Fruit fly (Drosophila melanogaster) whole organism, embryonic: ENCODE data around the gene SPH93.

Experiments
- Abd-B ChIP-seq: fragments of 200-800 bp; sonication (Bioruptor generic); optimal IDR thresholded peaks from 2 replicates; lab custom pipeline; 2018; ENCODE audit warnings: missing biosample characterization, mild to moderate bottlenecking, missing genetic modification characterization, moderate library complexity
- Adf1 ChIP-seq: fragments of 200-800 bp; sonication (Bioruptor generic); IDR thresholded peaks from 2 replicates; pipeline ENCODE4 v1.3.6; 2022; ENCODE audit warnings: missing biosample characterization, missing genetic modification characterization
- CG10543 ChIP-seq: fragments of 200-800 bp; sonication (Bioruptor generic); optimal IDR thresholded peaks from 3 replicates; lab custom pipeline; 2017; ENCODE audit warnings: missing biosample characterization, mild to moderate bottlenecking, missing genetic modification characterization, moderate library complexity
- CG10959 ChIP-seq: fragments of 200-800 bp; sonication (Bioruptor generic); IDR thresholded peaks from 2 replicates; pipeline ENCODE4 v1.3.6; 2022; ENCODE audit warnings: missing biosample characterization, missing genetic modification characterization
- CG11560 ChIP-seq: fragments of 200-800 bp; sonication (Bioruptor generic); IDR thresholded peaks from 3 replicates; pipeline ENCODE4 v1.3.6; 2022; ENCODE audit warnings: missing biosample characterization, missing genetic modification characterization
- CG12104 ChIP-seq: fragments of 200-800 bp; sonication (Bioruptor generic); optimal IDR thresholded peaks from 3 replicates; lab custom pipeline; 2016; ENCODE audit warnings: missing biosample characterization, missing genetic modification characterization
- CG12942 ChIP-seq: fragments of 200-800 bp; sonication (Bioruptor generic); optimal IDR thresholded peaks from 3 replicates; lab custom pipeline; 2016; ENCODE audit warnings: missing biosample characterization, missing genetic modification characterization
- CG15073 ChIP-seq: fragments of 200-800 bp; sonication (Bioruptor generic); optimal IDR thresholded peaks from 2 replicates; lab custom pipeline; 2016; ENCODE audit warnings: missing biosample characterization, missing genetic modification characterization
- CG15696 ChIP-seq: fragments of 200-800 bp; sonication (Bioruptor generic); optimal IDR thresholded peaks from 2 replicates; lab custom pipeline; 2019; ENCODE audit warnings: missing biosample characterization, mild to moderate bottlenecking, missing genetic modification characterization, moderate library complexity
- CG17186 ChIP-seq: fragments of 200-800 bp; sonication (Bioruptor generic); optimal IDR thresholded peaks from 3 replicates; lab custom pipeline; 2017; ENCODE audit warnings: missing biosample characterization, missing genetic modification reagents, missing genetic modification characterization
- CG18619 ChIP-seq: fragments of 200-800 bp; sonication (Bioruptor generic); optimal IDR thresholded peaks from 3 replicates; lab custom pipeline; 2017; ENCODE audit warnings: missing biosample characterization, mild to moderate bottlenecking, missing genetic modification characterization
- CG30020 ChIP-seq: fragments of 200-800 bp; optimal IDR thresholded peaks from 2 replicates; lab custom pipeline; 2019; ENCODE audit warnings: missing biosample characterization, mild to moderate bottlenecking, missing genetic modification characterization, moderate library complexity
- CG7271 ChIP-seq: fragments of 200-800 bp; sonication (Bioruptor generic); optimal IDR thresholded peaks from 2 replicates; lab custom pipeline; 2018; ENCODE audit warnings: missing biosample characterization, mild to moderate bottlenecking, missing genetic modification characterization, moderate library complexity
- CG7987 ChIP-seq: fragments of 200-800 bp; sonication (Bioruptor generic); optimal IDR thresholded peaks from 2 replicates; lab custom pipeline; 2018; ENCODE audit warnings: missing biosample characterization, mild to moderate bottlenecking, missing genetic modification characterization, moderate library complexity
- CG8388 ChIP-seq: fragments of 200-800 bp; sonication (Bioruptor generic); optimal IDR thresholded peaks from 2 replicates; lab custom pipeline; 2019; ENCODE audit warnings: missing biosample characterization, mild to moderate bottlenecking, missing genetic modification characterization, moderate library complexity
- CG9437 ChIP-seq: fragments of 200-800 bp; sonication (Bioruptor generic); optimal IDR thresholded peaks from 2 replicates; lab custom pipeline; 2018; ENCODE audit warnings: missing biosample characterization, mild to moderate bottlenecking, missing genetic modification characterization
- CG9932 ChIP-seq: fragments of 200-800 bp; sonication (Bioruptor generic); IDR thresholded peaks from 2 replicates; pipeline ENCODE4 v1.3.6; 2022; ENCODE audit warnings: missing biosample characterization, missing genetic modification characterization
- Dbx ChIP-seq: fragments of 200-800 bp; sonication (Bioruptor generic); IDR thresholded peaks from 3 replicates; pipeline ENCODE4 v1.3.6; 2022; ENCODE audit warnings: missing biosample characterization, missing genetic modification characterization
- Deaf1 ChIP-seq: fragments of 200-800 bp; optimal IDR thresholded peaks from 3 replicates; lab custom pipeline; 2019; ENCODE audit warnings: missing biosample characterization, mild to moderate bottlenecking, missing genetic modification characterization, moderate library complexity
- Dp ChIP-seq: fragments of 200-800 bp; sonication (Bioruptor generic); optimal IDR thresholded peaks from 2 replicates; lab custom pipeline; 2018; ENCODE audit warnings: missing biosample characterization, mild to moderate bottlenecking, missing genetic modification characterization, moderate library complexity
- Elba2 ChIP-seq: fragments of 200-800 bp; sonication (Bioruptor generic); optimal IDR thresholded peaks from 3 replicates; lab custom pipeline; 2016; ENCODE audit warnings: missing biosample characterization, missing genetic modification characterization
- HHEX ChIP-seq: fragments of 200-800 bp; sonication (Bioruptor generic); optimal IDR thresholded peaks from 3 replicates; lab custom pipeline; 2017; ENCODE audit warnings: missing biosample characterization, mild to moderate bottlenecking, missing genetic modification characterization, missing genetic modification reagents
- HLH54F ChIP-seq: fragments of 200-800 bp; sonication (Bioruptor generic); optimal IDR thresholded peaks from 3 replicates; lab custom pipeline; 2016; ENCODE audit warnings: missing biosample characterization, missing genetic modification characterization
- Hand ChIP-seq: fragments of 200-800 bp; sonication (Bioruptor generic); optimal IDR thresholded peaks from 2 replicates; lab custom pipeline; 2017; ENCODE audit warnings: mild to moderate bottlenecking, missing biosample characterization, missing genetic modification reagents, missing genetic modification characterization
- NK7.1 ChIP-seq: fragments of 200-800 bp; sonication (Bioruptor generic); optimal IDR thresholded peaks from 3 replicates; lab custom pipeline; 2016; ENCODE audit warnings: missing biosample characterization, missing genetic modification characterization
- Nf-YA ChIP-seq: fragments of 200-800 bp; sonication (Bioruptor generic); IDR thresholded peaks from 2 replicates; pipeline ENCODE4 v1.3.6; 2022; ENCODE audit warnings: missing biosample characterization, missing genetic modification characterization
- Side ChIP-seq: fragments of 200-800 bp; sonication (Bioruptor generic); optimal IDR thresholded peaks from 2 replicates; lab custom pipeline; 2016; ENCODE audit warnings: missing biosample characterization, missing genetic modification characterization
- Sox100B ChIP-seq: fragments of 200-800 bp; sonication (Bioruptor generic); optimal IDR thresholded peaks from 3 replicates; lab custom pipeline; 2018; ENCODE audit warnings: missing biosample characterization, mild to moderate bottlenecking, missing genetic modification characterization
- Stat92E ChIP-seq, 3 experiments: fragments of >200 bp in 2 of 3; fragments of 200-800 bp in 1 of 3; sonication (Bioruptor generic) in 1 of 3; optimal IDR thresholded peaks; 2 replicates each; lab custom pipeline; 2017 to 2019; ENCODE audit warnings: missing biosample characterization in 3 of 3, missing genetic modification characterization in 3 of 3, mild to moderate bottlenecking in 1 of 3, moderate library complexity in 1 of 3
- Vsx1 ChIP-seq: fragments of 200-800 bp; sonication (Bioruptor generic); optimal IDR thresholded peaks from 2 replicates; lab custom pipeline; 2017; ENCODE audit warnings: missing biosample characterization, mild to moderate bottlenecking, missing genetic modification characterization, missing genetic modification reagents
- ab ChIP-seq: fragments of 200-800 bp; sonication (Bioruptor generic); optimal IDR thresholded peaks from 2 replicates; lab custom pipeline; 2016; ENCODE audit warnings: missing biosample characterization, missing genetic modification characterization
- ap ChIP-seq: fragments of 200-800 bp; sonication (Bioruptor generic); IDR thresholded peaks from 2 replicates; pipeline ENCODE4 v1.3.6; 2022; ENCODE audit warnings: missing biosample characterization, missing genetic modification characterization
- ash1 ChIP-seq: fragments of 200-800 bp; sonication (Bioruptor generic); optimal IDR thresholded peaks from 2 replicates; lab custom pipeline; 2018; ENCODE audit warnings: missing biosample characterization, mild to moderate bottlenecking, missing genetic modification characterization
- crc ChIP-seq: fragments of 200-800 bp; sonication (Bioruptor generic); optimal IDR thresholded peaks from 2 replicates; lab custom pipeline; 2016; ENCODE audit warnings: missing biosample characterization, missing genetic modification characterization
- gsb ChIP-seq: fragments of 200-800 bp; sonication (Bioruptor generic); IDR thresholded peaks from 2 replicates; pipeline ENCODE4 v1.3.6; 2022; ENCODE audit warnings: missing biosample characterization, missing genetic modification characterization
- insv ChIP-seq, 2 experiments: fragments of 200-800 bp; sonication (Bioruptor generic); optimal IDR thresholded peaks; 3 replicates each; lab custom pipeline; 2016 to 2018; ENCODE audit warnings: missing biosample characterization in 2 of 2, missing genetic modification characterization in 2 of 2
- nmo ChIP-seq: fragments of 200-800 bp; sonication (Bioruptor generic); optimal IDR thresholded peaks from 2 replicates; lab custom pipeline; 2018; ENCODE audit warnings: missing biosample characterization, mild to moderate bottlenecking, missing genetic modification characterization, moderate library complexity
- onecut ChIP-seq: fragments of 200-800 bp; sonication (Bioruptor generic); IDR thresholded peaks from 2 replicates; pipeline ENCODE4 v1.3.6; 2022; ENCODE audit warnings: missing biosample characterization, missing genetic modification characterization
- p53 ChIP-seq: fragments of 200-800 bp; sonication (Bioruptor generic); optimal IDR thresholded peaks from 2 replicates; lab custom pipeline; 2016; ENCODE audit warnings: missing biosample characterization, missing genetic modification characterization
- pfk ChIP-seq: fragments of 200-800 bp; sonication (Bioruptor generic); optimal IDR thresholded peaks from 2 replicates; lab custom pipeline; 2018; ENCODE audit warnings: missing biosample characterization, mild to moderate bottlenecking, missing genetic modification characterization, moderate library complexity
- pho ChIP-seq: fragments of 200-800 bp; sonication (Bioruptor generic); optimal IDR thresholded peaks from 2 replicates; lab custom pipeline; 2016; ENCODE audit warnings: missing biosample characterization, missing genetic modification characterization
- pita ChIP-seq: fragments of 200-800 bp; sonication (Bioruptor generic); optimal IDR thresholded peaks from 2 replicates; lab custom pipeline; 2017; ENCODE audit warnings: missing biosample characterization, mild to moderate bottlenecking, missing genetic modification characterization
- pum ChIP-seq: fragments of 200-800 bp; sonication (Bioruptor generic); optimal IDR thresholded peaks from 2 replicates; lab custom pipeline; 2016; ENCODE audit warnings: missing biosample characterization, missing genetic modification characterization
- sim ChIP-seq: fragments of 200-800 bp; sonication (Bioruptor generic); IDR thresholded peaks from 2 replicates; pipeline ENCODE4 v1.3.6; 2022; ENCODE audit warnings: missing biosample characterization, missing genetic modification characterization
- ssp ChIP-seq: fragments of 200-800 bp; sonication (Bioruptor generic); IDR thresholded peaks from 2 replicates; pipeline ENCODE4 v1.3.6; 2022; ENCODE audit warnings: missing biosample characterization, missing genetic modification characterization
- tgo ChIP-seq: fragments of 200-800 bp; sonication (Bioruptor generic); IDR thresholded peaks from 3 replicates; pipeline ENCODE4 v1.3.6; 2022; ENCODE audit warnings: missing biosample characterization, missing genetic modification characterization
- tio ChIP-seq: fragments of 200-800 bp; sonication (Bioruptor generic); optimal IDR thresholded peaks from 2 replicates; lab custom pipeline; 2017; ENCODE audit warnings: missing biosample characterization, missing genetic modification characterization, inconsistent platforms
- trem ChIP-seq: fragments of 200-800 bp; optimal IDR thresholded peaks from 3 replicates; lab custom pipeline; 2019; ENCODE audit warnings: missing biosample characterization, mild to moderate bottlenecking, missing genetic modification characterization, moderate library complexity
- wdn ChIP-seq: fragments of 200-800 bp; sonication (Bioruptor generic); IDR thresholded peaks from 2 replicates; pipeline ENCODE4 v1.3.6; 2022; ENCODE audit warnings: missing biosample characterization, missing genetic modification characterization

Gene SPH93

dm6 chr2L:17465915-17466677 is 10.4 kb upstream of the SPH93 start (continued):
- peak; percentile 59 for TF ChIP-seq Vsx1 (GFP tag; lab: Kevin White, UChicago)
- peak; percentile 74 for TF ChIP-seq ssp (GFP tag; lab: Robert Waterston, UW)
- no peak for TF ChIP-seq CG10543 (GFP tag; lab: Kevin White, UChicago)
- peak; percentile 71 for TF ChIP-seq CG9437 (GFP tag; lab: Kevin White, UChicago)
- TF ChIP-seq Nf-YA (GFP tag; lab: Robert Waterston, UW), result peak; percentile 80
- no peak for TF ChIP-seq CG30020 (tag; lab: Kevin White, UChicago)
- no peak for TF ChIP-seq ash1 (GFP tag; lab: Kevin White, UChicago)
- TF ChIP-seq Side (GFP tag; lab: Kevin White, UChicago), result peak; percentile 81
- TF ChIP-seq CG18619 (GFP tag; lab: Kevin White, UChicago), result peak; percentile 70
- TF ChIP-seq tio, result peak; percentile 79
- TF ChIP-seq CG17186 (GFP tag; lab: Kevin White, UChicago), result peak; percentile 37
- peak; percentile 71 for TF ChIP-seq p53 (GFP tag; lab: Kevin White, UChicago)
- TF ChIP-seq CG10959, result peak; percentile 71
- peak; percentile 48; the same call in 1 of the 3 replicates for TF ChIP-seq CG11560 (tag; lab: Robert Waterston, UW)
- TF ChIP-seq CG12942 (GFP tag; lab: Kevin White, UChicago), result peak; percentile 72
- TF ChIP-seq CG7271 (tag; lab: Kevin White, UChicago), result peak; percentile 62
- TF ChIP-seq Abd-B (GFP tag; lab: Kevin White, UChicago), result peak; percentile 63
- TF ChIP-seq ab (GFP tag; lab: Kevin White, UChicago), result no peak
- no peak for TF ChIP-seq insv (GFP tag; optimal IDR thresholded peaks at IDR 0.05; lab: Kevin White, UChicago)
- peak; percentile 23 for TF ChIP-seq CG15073 (GFP tag; lab: Kevin White, UChicago)
- TF ChIP-seq crc (GFP tag; lab: Kevin White, UChicago), result peak; percentile 74
- TF ChIP-seq CG8388 (GFP tag; lab: Kevin White, UChicago), result peak; percentile 86
- peak; percentile 70 for TF ChIP-seq HHEX (GFP tag; lab: Kevin White, UChicago)
- TF ChIP-seq CG12104 (GFP tag; lab: Kevin White, UChicago), result peak; percentile 66
- TF ChIP-seq pfk (GFP tag; lab: Kevin White, UChicago), result no peak
- peak; percentile 79 for TF ChIP-seq Sox100B (GFP tag; lab: Kevin White, UChicago)
- peak; percentile 57; the same call in 1 of the 2 replicates for TF ChIP-seq gsb
- peak; percentile 81 for TF ChIP-seq pum (GFP tag; lab: Kevin White, UChicago)
- TF ChIP-seq Elba2 (GFP tag; lab: Kevin White, UChicago), result no peak
- peak; percentile 91 for TF ChIP-seq nmo (GFP tag; lab: Kevin White, UChicago)
- peak; percentile 76 for TF ChIP-seq pho (GFP tag; lab: Kevin White, UChicago)
- no peak for TF ChIP-seq Deaf1
- TF ChIP-seq CG15696 (tag; lab: Kevin White, UChicago), result peak; percentile 74
- TF ChIP-seq Adf1, result peak; percentile 43; the same call in 1 of the 2 replicates
- TF ChIP-seq wdn (GFP tag; lab: Robert Waterston, UW), result peak; percentile 67
- TF ChIP-seq CG7987, result peak; percentile 1
- TF ChIP-seq onecut (GFP tag; lab: Robert Waterston, UW), result no peak
- no peak for TF ChIP-seq Dp (GFP tag; lab: Kevin White, UChicago)
- peak; percentile 72 for TF ChIP-seq HLH54F (GFP tag; lab: Kevin White, UChicago)
- TF ChIP-seq ap (GFP tag; lab: Robert Waterston, UW), result peak; percentile 69; the same call in 1 of the 2 replicates
- peak; percentile 76 for TF ChIP-seq NK7.1 (GFP tag; lab: Kevin White, UChicago)
- peak; percentile 80 for TF ChIP-seq tgo (GFP tag; lab: Robert Waterston, UW)
- TF ChIP-seq sim (GFP tag; lab: Robert Waterston, UW), result peak; percentile 69; the same call in 1 of the 2 replicates
- TF ChIP-seq trem (tag; lab: Kevin White, UChicago), result peak; percentile 62
- TF ChIP-seq Stat92E (GFP tag; optimal IDR thresholded peaks at IDR 0.05; lab: Kevin White, UChicago), result no peak
- TF ChIP-seq pita, result no peak
- TF ChIP-seq CG9932 (GFP tag; lab: Robert Waterston, UW), result no peak
- peak; percentile 81 for TF ChIP-seq Dbx (GFP tag; lab: Robert Waterston, UW)
- TF ChIP-seq Hand (GFP tag; lab: Kevin White, UChicago), result peak; percentile 80
